Fruit fly (Drosophila melanogaster) whole organism, wandering third instar larva: ENCODE results near the gene CG5781.

Source experiments
- Abd-B ChIP-seq: fragments of >200 bp; optimal IDR thresholded peaks from 2 replicates; lab custom pipeline; 2017; ENCODE audit warnings: missing biosample characterization, missing genetic modification characterization
- CG9705 ChIP-seq: fragments of 200-800 bp; sonication (Bioruptor generic); optimal IDR thresholded peaks from 2 replicates; lab custom pipeline; 2018; ENCODE audit warnings: missing biosample characterization, mild to moderate bottlenecking, missing genetic modification characterization
- CrebA ChIP-seq: fragments of 200-800 bp; sonication (Bioruptor generic); optimal IDR thresholded peaks from 2 replicates; lab custom pipeline; 2016; ENCODE audit warnings: missing biosample characterization, mild to moderate bottlenecking, missing genetic modification characterization, borderline replicate concordance
- br ChIP-seq: fragments of 200-800 bp; sonication (Bioruptor generic); optimal IDR thresholded peaks from 2 replicates; lab custom pipeline; 2016; ENCODE audit warnings: missing biosample characterization, missing genetic modification characterization
- ey ChIP-seq: fragments of 200-800 bp; sonication (Bioruptor generic); optimal IDR thresholded peaks from 2 replicates; lab custom pipeline; 2016; ENCODE audit warnings: missing biosample characterization, missing genetic modification characterization
- pan ChIP-seq: fragments of >200 bp; optimal IDR thresholded peaks from 2 replicates; lab custom pipeline; 2017

DNA sequence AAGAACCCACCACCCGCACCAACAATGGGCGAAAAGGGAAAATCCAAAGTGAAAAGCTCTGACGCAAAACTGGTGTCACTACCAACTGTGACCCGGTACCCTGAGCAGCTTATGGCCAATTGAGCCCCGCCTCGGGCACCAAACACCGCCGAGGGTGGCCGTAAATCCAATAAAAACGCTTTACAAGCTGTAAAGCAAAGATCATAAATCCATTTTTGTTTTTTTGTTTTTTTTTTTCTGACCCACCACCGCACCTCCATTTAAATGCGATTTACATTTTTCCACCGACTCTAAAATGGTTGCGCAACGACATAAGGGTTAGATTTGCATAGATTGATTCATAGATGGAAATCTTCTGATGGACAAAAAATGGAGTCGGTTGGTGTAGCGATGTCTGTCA lies 22.8 kb downstream of the CG5781 start:
- TF ChIP-seq CrebA (GFP tag; lab: Kevin White, UChicago) (no peak), br (no peak), pan (lab: Kevin White, UChicago) (no peak), ey (GFP tag; lab: Kevin White, UChicago) (no peak), Abd-B (GFP tag; lab: Kevin White, UChicago) (no peak), CG9705 (GFP tag; lab: Kevin White, UChicago) (no peak)
